Worm (Caenorhabditis elegans) whole organism, L4 larva: Measurements from ENCODE around the gene R10E8.2.
"Not testable (repeated sequence)": the region's sequence is repeated elsewhere in the genome, so short reads cannot be mapped to it uniquely, and the experiment has no call there.

Experiments used
- T20F7.1 ChIP-seq: fragments of 200-800 bp; sonication (Bioruptor generic); optimal IDR thresholded peaks from 2 replicates; lab custom pipeline; 2018; ENCODE audit warnings: mild to moderate bottlenecking, missing genetic modification characterization, missing compliant biosample characterization
- T26A8.4 ChIP-seq: fragments of 200-800 bp; sonication (Bioruptor generic); IDR thresholded peaks from 2 replicates; pipeline ENCODE4 v1.3.6; 2022; ENCODE audit warnings: missing genetic modification characterization, missing compliant biosample characterization
- ZK546.5 ChIP-seq, 2 experiments: sonication (generic microtip); optimal IDR thresholded peaks; 2 replicates each; lab custom pipeline; 2017; ENCODE audit warnings: missing biosample characterization in 2 of 2, missing genetic modification characterization in 2 of 2
- aha-1 ChIP-seq: fragments of 150-350 bp; peaks from one replicate; lab custom pipeline; 2014; ENCODE audit warnings: missing biosample characterization, missing genetic modification characterization
- ama-1 ChIP-seq: fragments of 150-350 bp; optimal IDR thresholded peaks from 2 replicates; lab custom pipeline; 2014; ENCODE audit warnings: inconsistent platforms, mixed read lengths
- ceh-32 ChIP-seq: sonication (generic microtip); optimal IDR thresholded peaks from 2 replicates; lab custom pipeline; 2016; ENCODE audit warnings: mild to moderate bottlenecking, missing genetic modification characterization, missing compliant biosample characterization; ENCODE audit not compliant: poor library complexity
- cey-2 ChIP-seq: sonication (generic microtip); optimal IDR thresholded peaks from 3 replicates; lab custom pipeline; 2017; ENCODE audit warnings: missing genetic modification characterization, mild to moderate bottlenecking, missing compliant biosample characterization, antibody characterized with exemption, borderline replicate concordance; ENCODE audit not compliant: insufficient read depth
- daf-12 ChIP-seq: fragments of 150-350 bp; optimal IDR thresholded peaks from 2 replicates; lab custom pipeline; 2014; ENCODE audit warnings: missing biosample characterization, missing genetic modification reagents, missing genetic modification characterization
- dmd-9 ChIP-seq: fragments of 200-800 bp; sonication (Bioruptor generic); IDR thresholded peaks from 2 replicates; pipeline ENCODE4 v1.3.6; 2022; ENCODE audit warnings: missing genetic modification reagents, missing genetic modification characterization, missing compliant biosample characterization
- dpl-1 ChIP-seq: fragments of 150-350 bp; optimal IDR thresholded peaks from 2 replicates; lab custom pipeline; 2014; ENCODE audit warnings: missing biosample characterization, missing genetic modification reagents, missing genetic modification characterization
- dve-1 ChIP-seq: sonication (generic microtip); optimal IDR thresholded peaks from 2 replicates; lab custom pipeline; 2017; ENCODE audit warnings: antibody characterized with exemption, mild to moderate bottlenecking, missing genetic modification characterization, missing compliant biosample characterization; ENCODE audit not compliant: insufficient read depth
- lim-7 ChIP-seq: fragments of 200-800 bp; sonication (Bioruptor generic); IDR thresholded peaks from 2 replicates; pipeline ENCODE4 v1.3.6; 2022; ENCODE audit warnings: missing genetic modification characterization, missing compliant biosample characterization
- lin-1 ChIP-seq: fragments of 200-800 bp; sonication (Bioruptor generic); IDR thresholded peaks from 2 replicates; pipeline ENCODE4 v1.3.6; 2022; ENCODE audit warnings: missing genetic modification reagents, missing genetic modification characterization, missing compliant biosample characterization
- mes-2 ChIP-seq: sonication (generic microtip); optimal IDR thresholded peaks from 2 replicates; lab custom pipeline; 2016; ENCODE audit warnings: missing genotype, mild to moderate bottlenecking, missing genetic modification characterization, missing compliant biosample characterization; ENCODE audit not compliant: poor library complexity, severe bottlenecking
- mxl-2 ChIP-seq: fragments of 200-800 bp; sonication (Bioruptor generic); conservative IDR thresholded peaks from 2 replicates; pipeline ENCODE4 v1.3.6; 2022; ENCODE audit warnings: missing genetic modification reagents, missing genetic modification characterization, missing compliant biosample characterization
- nhr-10 ChIP-seq: fragments of 150-350 bp; optimal IDR thresholded peaks from 2 replicates; lab custom pipeline; 2014; ENCODE audit warnings: missing biosample characterization, missing genetic modification characterization
- nhr-102 ChIP-seq: sonication (generic microtip); optimal IDR thresholded peaks from 2 replicates; lab custom pipeline; 2016; ENCODE audit warnings: mild to moderate bottlenecking, missing genetic modification characterization, moderate library complexity, missing compliant biosample characterization
- nhr-111 ChIP-seq: fragments of 200-800 bp; sonication (Bioruptor generic); optimal IDR thresholded peaks from 2 replicates; lab custom pipeline; 2018; ENCODE audit warnings: mild to moderate bottlenecking, missing genetic modification characterization, missing compliant biosample characterization
- nhr-237 ChIP-seq: sonication (generic microtip); optimal IDR thresholded peaks from 2 replicates; lab custom pipeline; 2017; ENCODE audit warnings: missing biosample characterization, missing genetic modification characterization
- nhr-41 ChIP-seq: fragments of 200-800 bp; sonication (Bioruptor generic); IDR thresholded peaks from 2 replicates; pipeline ENCODE4 v1.3.6; 2022; ENCODE audit warnings: missing genetic modification reagents, missing genetic modification characterization, missing compliant biosample characterization
- nhr-42 ChIP-seq: fragments of 200-800 bp; sonication (Bioruptor generic); IDR thresholded peaks from 2 replicates; pipeline ENCODE4 v1.3.6; 2022; ENCODE audit warnings: missing genetic modification characterization, missing compliant biosample characterization
- nhr-6 ChIP-seq: fragments of 150-350 bp; optimal IDR thresholded peaks from 2 replicates; lab custom pipeline; 2014; ENCODE audit warnings: missing biosample characterization, missing genetic modification characterization
- nhr-76 ChIP-seq: fragments of 150-350 bp; optimal IDR thresholded peaks from 2 replicates; lab custom pipeline; 2014; ENCODE audit warnings: missing biosample characterization, missing genetic modification characterization
- pha-4 ChIP-seq, 2 experiments: fragments of 150-350 bp in 1 of 2; fragments of 200-800 bp in 1 of 2; sonication (Bioruptor generic) in 1 of 2; IDR thresholded peaks in 1 of 2; optimal IDR thresholded peaks in 1 of 2; 2 replicates each; pipeline versions ENCODE4 v1.3.6 to Lab custom; 2014 to 2022; ENCODE audit warnings: missing genetic modification characterization in 2 of 2, missing genetic modification reagents in 2 of 2, missing biosample characterization in 1 of 2, missing compliant biosample characterization in 1 of 2
- rbr-2 ChIP-seq: sonication (generic microtip); optimal IDR thresholded peaks from 2 replicates; lab custom pipeline; 2016; ENCODE audit warnings: missing genotype, missing genetic modification characterization, missing compliant biosample characterization
- saeg-2 ChIP-seq: fragments of 200-800 bp; sonication (Bioruptor generic); IDR thresholded peaks from 2 replicates; pipeline ENCODE4 v1.3.6; 2022; ENCODE audit warnings: missing genetic modification reagents, missing genetic modification characterization, missing compliant biosample characterization
- set-16 ChIP-seq: fragments of 200-800 bp; sonication (Bioruptor generic); IDR thresholded peaks from 2 replicates; pipeline ENCODE4 v1.3.6; 2022; ENCODE audit warnings: missing genetic modification reagents, missing genetic modification characterization, missing compliant biosample characterization
- skn-1 ChIP-seq: fragments of 150-350 bp; optimal IDR thresholded peaks from 2 replicates; lab custom pipeline; 2014; ENCODE audit warnings: missing biosample characterization, missing genetic modification characterization
- tra-1 ChIP-seq: fragments of 200-800 bp; sonication (Bioruptor generic); IDR thresholded peaks from 2 replicates; pipeline ENCODE4 v1.3.6; 2022; ENCODE audit warnings: missing genetic modification reagents, missing genetic modification characterization, missing compliant biosample characterization
- unc-130 ChIP-seq: sonication (generic microtip); optimal IDR thresholded peaks from 2 replicates; lab custom pipeline; 2016; ENCODE audit warnings: missing genetic modification reagents, missing genetic modification characterization, missing compliant biosample characterization
- vab-7 ChIP-seq: fragments of 200-800 bp; sonication (Bioruptor generic); IDR thresholded peaks from 2 replicates; pipeline ENCODE4 v1.3.6; 2022; ENCODE audit warnings: missing genetic modification reagents, missing genetic modification characterization, missing compliant biosample characterization
- zag-1 ChIP-seq: fragments of 150-350 bp; optimal IDR thresholded peaks from 2 replicates; lab custom pipeline; 2014; ENCODE audit warnings: missing biosample characterization, missing genetic modification characterization
- zfp-3 ChIP-seq: fragments of 200-800 bp; sonication (Bioruptor generic); conservative IDR thresholded peaks from 2 replicates; pipeline ENCODE4 v1.3.6; 2022; ENCODE audit warnings: missing genetic modification reagents, missing genetic modification characterization, missing compliant biosample characterization

Gene R10E8.2

DNA sequence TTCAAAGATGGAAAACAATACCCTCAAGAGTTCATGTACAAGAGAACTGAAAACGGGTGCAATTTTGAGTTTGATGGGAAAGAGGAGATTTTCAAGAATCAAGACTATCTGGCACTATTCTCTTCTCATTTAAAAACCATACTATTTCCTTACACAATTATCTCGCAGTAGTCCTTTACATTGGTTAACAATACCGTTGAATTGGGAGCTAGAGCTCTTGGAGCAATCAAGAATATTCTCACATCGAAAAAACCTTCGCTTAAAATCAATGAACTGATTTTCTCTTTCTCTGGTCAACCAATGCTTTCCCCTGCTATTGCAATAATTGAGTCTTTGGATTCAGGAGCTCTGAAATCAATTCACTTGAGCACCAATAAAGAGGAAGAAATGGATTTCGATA, at the start of gene R10E8.2:
Gene R10E8.2 (plus strand): TSS at position 301 of the 400 bp plus-strand sequence.
- TF ChIP-seq T26A8.4 (no peak), lim-7 (GFP tag; lab: Robert Waterston, UW) (no peak), zag-1 (tag; lab: Kevin White, UChicago) (no peak), nhr-111 (GFP tag; lab: Kevin White, UChicago) (no peak), saeg-2 (GFP tag; lab: Robert Waterston, UW) (no peak), lin-1 (GFP tag; lab: Robert Waterston, UW) (no peak), nhr-76 (tag; lab: Kevin White, UChicago) (no peak), pha-4 (GFP tag; IDR thresholded peaks at IDR 0.05; lab: Robert Waterston, UW) (no peak), pha-4 (tag; optimal IDR thresholded peaks at IDR 0.05; lab: Kevin White, UChicago) (no peak), dve-1 (tag; lab: Kevin White, UChicago) (no peak), daf-12 (tag; lab: Kevin White, UChicago) (no peak)

ce11 chrV:18209071-18209470, 44.5 kb upstream of the R10E8.2 start, which contains the start of gene F16H6.7:
TSS of gene F16H6.7 (minus strand) at chrV:18209171.
- TF ChIP-seq nhr-10 (tag; lab: Kevin White, UChicago) (no peak), cey-2 (tag; lab: Kevin White, UChicago) (no peak), mxl-2 (GFP tag; lab: Robert Waterston, UW) (no peak), tra-1 (GFP tag; lab: Robert Waterston, UW) (no peak), mes-2 (tag; lab: Kevin White, UChicago) (no peak), saeg-2 (GFP tag; lab: Robert Waterston, UW) (no peak), vab-7 (no peak), nhr-102 (tag; lab: Kevin White, UChicago) (no peak), dmd-9 (GFP tag; lab: Robert Waterston, UW) (no peak), daf-12 (tag; lab: Kevin White, UChicago) (no peak), ZK546.5 (tag; optimal IDR thresholded peaks at IDR 0.05; lab: Kevin White, UChicago) (no peak), ama-1 (lab: Kevin White, UChicago) (no peak), dpl-1 (GFP tag; lab: Kevin White, UChicago) (no peak), T20F7.1 (GFP tag; lab: Kevin White, UChicago) (no peak), zfp-3 (GFP tag; lab: Robert Waterston, UW) (no peak), skn-1 (tag; lab: Kevin White, UChicago) (no peak)
- TF ChIP-seq, all 104 proteins: peak for 0

DNA sequence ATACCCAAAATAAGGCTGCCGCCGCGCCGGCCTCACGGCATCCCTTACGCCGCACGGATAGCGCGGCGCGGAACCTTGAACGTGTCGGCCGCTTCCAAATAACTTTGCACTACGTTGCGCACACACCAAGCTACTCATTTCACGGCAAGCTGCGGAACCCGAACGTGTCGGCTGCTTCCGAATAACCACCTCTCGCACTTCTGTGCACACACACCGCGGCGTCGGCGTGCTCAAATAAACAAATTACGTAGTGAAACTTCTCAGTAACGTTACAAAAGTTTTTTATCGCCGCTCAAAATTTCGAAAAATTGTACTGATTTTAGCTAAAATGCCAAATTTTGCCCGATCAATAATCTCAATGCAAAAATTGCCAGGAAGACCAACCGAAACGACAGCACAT, 40.7 kb upstream of the R10E8.2 start:
- TF ChIP-seq mxl-2 (GFP tag; lab: Robert Waterston, UW) = no peak
- TF ChIP-seq ceh-32 (tag; lab: Kevin White, UChicago) = no peak
- TF ChIP-seq set-16 (GFP tag; lab: Robert Waterston, UW) = peak; percentile 49; the same call in 1 of the 2 replicates
- TF ChIP-seq aha-1 (tag; lab: Kevin White, UChicago) = peak; percentile 90
- no peak for TF ChIP-seq nhr-41
- TF ChIP-seq unc-130 (GFP tag; lab: Kevin White, UChicago) = no peak

DNA sequence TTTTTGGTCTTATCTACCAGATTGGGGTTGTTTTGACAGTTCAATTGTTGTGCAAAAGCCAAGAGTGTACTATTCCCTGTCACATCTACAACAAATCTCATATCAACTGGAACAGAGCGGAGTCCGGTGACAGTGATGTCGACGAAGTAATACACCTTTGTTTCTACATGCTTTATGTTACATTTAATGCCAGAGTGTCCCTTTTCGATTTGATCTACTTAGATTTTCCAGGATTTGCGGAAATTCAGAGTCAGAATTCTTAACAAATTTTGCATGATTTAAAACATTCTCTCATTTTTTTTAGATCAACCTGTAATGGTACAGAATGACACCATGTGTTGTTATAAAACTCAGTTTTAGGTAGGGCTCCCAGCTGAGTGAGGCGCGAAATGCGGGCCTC, 37.4 kb upstream of the R10E8.2 start, which contains the start of gene F16H6.8:
Gene F16H6.8 (minus strand): TSS at position 101 of the 400 bp plus-strand sequence.
- not testable (repeated sequence) for TF ChIP-seq nhr-42 (GFP tag; lab: Robert Waterston, UW); vab-7; nhr-237 (tag; lab: Kevin White, UChicago)

- not testable (repeated sequence) for TF ChIP-seq nhr-237 (tag; lab: Kevin White, UChicago); nhr-6 (tag; lab: Kevin White, UChicago); rbr-2
Observed at ce11 chrV:18216784-18217183, 36.8 kb upstream of the R10E8.2 start, which contains the start of gene F16H6.9. TSS of gene F16H6.9 (plus strand) at chrV:18217084.
